Fruit fly (Drosophila melanogaster) whole organism, embryonic: ENCODE data around the gene Bhmt.

Source experiments
- Atf3 ChIP-seq: fragments of 200-800 bp; sonication (Bioruptor generic); optimal IDR thresholded peaks from 3 replicates; lab custom pipeline; 2016; ENCODE audit warnings: missing biosample characterization, missing genetic modification characterization
- CG10147 ChIP-seq: fragments of 200-800 bp; sonication (Bioruptor generic); optimal IDR thresholded peaks from 2 replicates; lab custom pipeline; 2019; ENCODE audit warnings: missing biosample characterization, mild to moderate bottlenecking, missing genetic modification characterization, moderate library complexity
- CG10366 ChIP-seq: fragments of 200-800 bp; sonication (Bioruptor generic); IDR thresholded peaks from 2 replicates; pipeline ENCODE4 v1.3.6; 2022; ENCODE audit warnings: missing biosample characterization, missing genetic modification characterization
- CG11504 ChIP-seq: fragments of 200-800 bp; sonication (Bioruptor generic); optimal IDR thresholded peaks from 3 replicates; lab custom pipeline; 2019; ENCODE audit warnings: missing biosample characterization, mild to moderate bottlenecking, missing genetic modification characterization, moderate library complexity
- CG12071 ChIP-seq: fragments of 200-800 bp; sonication (Bioruptor generic); optimal IDR thresholded peaks from 3 replicates; lab custom pipeline; 2018; ENCODE audit warnings: missing biosample characterization, mild to moderate bottlenecking, missing genetic modification characterization
- CG12299 ChIP-seq: fragments of 200-800 bp; sonication (Bioruptor generic); optimal IDR thresholded peaks from 2 replicates; lab custom pipeline; 2018; ENCODE audit warnings: missing biosample characterization, mild to moderate bottlenecking, missing genetic modification characterization
- CG1233 ChIP-seq: fragments of 200-800 bp; sonication (Bioruptor generic); optimal IDR thresholded peaks from 4 replicates; lab custom pipeline; 2018; ENCODE audit warnings: missing biosample characterization, mild to moderate bottlenecking, missing genetic modification characterization
- CG15696 ChIP-seq: fragments of 200-800 bp; sonication (Bioruptor generic); optimal IDR thresholded peaks from 2 replicates; lab custom pipeline; 2019; ENCODE audit warnings: missing biosample characterization, mild to moderate bottlenecking, missing genetic modification characterization, moderate library complexity
- CG1602 ChIP-seq: fragments of 200-800 bp; sonication (Bioruptor generic); optimal IDR thresholded peaks from 3 replicates; lab custom pipeline; 2016; ENCODE audit warnings: missing biosample characterization, missing genetic modification characterization
- CG17361 ChIP-seq: fragments of 200-800 bp; sonication (Bioruptor generic); IDR thresholded peaks from 3 replicates; pipeline ENCODE4 v1.3.6; 2022; ENCODE audit warnings: missing biosample characterization, missing genetic modification characterization
- CG18011 ChIP-seq: fragments of 200-800 bp; sonication (Bioruptor generic); optimal IDR thresholded peaks from 2 replicates; lab custom pipeline; 2017; ENCODE audit warnings: missing biosample characterization, missing genetic modification characterization, mild to moderate bottlenecking, moderate library complexity, missing genotype
- CG2678 ChIP-seq: fragments of 200-800 bp; sonication (Bioruptor generic); optimal IDR thresholded peaks from 3 replicates; lab custom pipeline; 2019; ENCODE audit warnings: missing biosample characterization, mild to moderate bottlenecking, missing genetic modification characterization, moderate library complexity
- CG31365 ChIP-seq: fragments of 200-800 bp; sonication (Bioruptor generic); optimal IDR thresholded peaks from 2 replicates; lab custom pipeline; 2018; ENCODE audit warnings: missing biosample characterization, mild to moderate bottlenecking, missing genetic modification characterization
- CG34376 ChIP-seq: fragments of 200-800 bp; sonication (Bioruptor generic); optimal IDR thresholded peaks from 2 replicates; lab custom pipeline; 2018; ENCODE audit warnings: missing biosample characterization, mild to moderate bottlenecking, missing genetic modification characterization
- CG3838 ChIP-seq: fragments of 200-800 bp; sonication (Bioruptor generic); optimal IDR thresholded peaks from 3 replicates; lab custom pipeline; 2016; ENCODE audit warnings: missing biosample characterization, missing genetic modification characterization
- CG43689 ChIP-seq: fragments of 200-800 bp; sonication (Bioruptor generic); IDR thresholded peaks from 2 replicates; pipeline ENCODE4 v1.3.6; 2022; ENCODE audit warnings: missing biosample characterization, missing genetic modification characterization
- CG4424 ChIP-seq: fragments of 200-800 bp; sonication (Bioruptor generic); optimal IDR thresholded peaks from 3 replicates; lab custom pipeline; 2016; ENCODE audit warnings: missing biosample characterization, missing genetic modification characterization
- CG7556 ChIP-seq: fragments of 200-800 bp; sonication (Bioruptor generic); optimal IDR thresholded peaks from 2 replicates; lab custom pipeline; 2017; ENCODE audit warnings: missing biosample characterization, mild to moderate bottlenecking, missing genetic modification characterization
- CG7839 ChIP-seq: fragments of 200-800 bp; sonication (Bioruptor generic); optimal IDR thresholded peaks from 3 replicates; lab custom pipeline; 2018; ENCODE audit warnings: missing biosample characterization, mild to moderate bottlenecking, missing genetic modification characterization, moderate library complexity
- CG9215 ChIP-seq: fragments of 200-800 bp; sonication (Bioruptor generic); IDR thresholded peaks from 2 replicates; pipeline ENCODE4 v1.3.6; 2022; ENCODE audit warnings: missing biosample characterization, missing genetic modification characterization
- CoRest ChIP-seq: fragments of 200-800 bp; sonication (Bioruptor generic); optimal IDR thresholded peaks from 3 replicates; lab custom pipeline; 2018; ENCODE audit warnings: missing biosample characterization, mild to moderate bottlenecking, missing genetic modification characterization, moderate library complexity
- GATAe ChIP-seq: fragments of 200-800 bp; sonication (Bioruptor generic); conservative IDR thresholded peaks from 2 replicates; pipeline ENCODE4 v1.3.6; 2022; ENCODE audit warnings: missing biosample characterization, missing genetic modification characterization
- HLH3B ChIP-seq: fragments of 200-800 bp; sonication (Bioruptor generic); IDR thresholded peaks from 2 replicates; pipeline ENCODE4 v1.3.6; 2022; ENCODE audit warnings: missing biosample characterization, missing genetic modification characterization
- HLH4C ChIP-seq: fragments of 200-800 bp; sonication (Bioruptor generic); IDR thresholded peaks from 3 replicates; pipeline ENCODE4 v1.3.6; 2022; ENCODE audit warnings: missing biosample characterization, missing genetic modification characterization; ENCODE audit not compliant: partially characterized antibody
- Lhr ChIP-seq: fragments of 200-800 bp; sonication (Bioruptor generic); optimal IDR thresholded peaks from 3 replicates; lab custom pipeline; 2017; ENCODE audit warnings: mild to moderate bottlenecking, missing biosample characterization, missing genetic modification reagents, missing genetic modification characterization
- NC2α ChIP-seq: fragments of 200-800 bp; sonication (Bioruptor generic); optimal IDR thresholded peaks from 2 replicates; lab custom pipeline; 2016; ENCODE audit warnings: missing biosample characterization, missing genetic modification characterization
- Side ChIP-seq: fragments of 200-800 bp; sonication (Bioruptor generic); optimal IDR thresholded peaks from 2 replicates; lab custom pipeline; 2016; ENCODE audit warnings: missing biosample characterization, missing genetic modification characterization
- Sox102F ChIP-seq: fragments of 200-800 bp; sonication (Bioruptor generic); optimal IDR thresholded peaks from 2 replicates; lab custom pipeline; 2018; ENCODE audit warnings: missing biosample characterization, mild to moderate bottlenecking, missing genetic modification characterization, moderate library complexity
- bigmax ChIP-seq: fragments of 200-800 bp; sonication (Bioruptor generic); optimal IDR thresholded peaks from 2 replicates; lab custom pipeline; 2018; ENCODE audit warnings: missing biosample characterization, mild to moderate bottlenecking, missing genetic modification characterization
- cas ChIP-seq: fragments of 200-800 bp; sonication (Bioruptor generic); IDR thresholded peaks from 2 replicates; pipeline ENCODE4 v1.3.6; 2022; ENCODE audit warnings: missing biosample characterization, missing genetic modification characterization
- chinmo ChIP-seq: fragments of 200-800 bp; sonication (Bioruptor generic); IDR thresholded peaks from 4 replicates; pipeline ENCODE4 v1.3.6; 2022; ENCODE audit warnings: missing biosample characterization, missing genetic modification characterization; ENCODE audit not compliant: partially characterized antibody
- chm ChIP-seq: fragments of 200-800 bp; sonication (Bioruptor generic); IDR thresholded peaks from 2 replicates; pipeline ENCODE4 v1.3.6; 2022; ENCODE audit warnings: missing biosample characterization, missing genetic modification characterization
- ci ChIP-seq: fragments of 200-800 bp; sonication (Bioruptor generic); IDR thresholded peaks from 3 replicates; pipeline ENCODE4 v1.3.6; 2022; ENCODE audit warnings: missing biosample characterization, missing genetic modification characterization
- dmrt99B ChIP-seq: fragments of 200-800 bp; sonication (Bioruptor generic); optimal IDR thresholded peaks from 2 replicates; lab custom pipeline; 2018; ENCODE audit warnings: missing biosample characterization, mild to moderate bottlenecking, missing genetic modification characterization, moderate library complexity
- fru ChIP-seq: fragments of >200 bp; optimal IDR thresholded peaks from 2 replicates; lab custom pipeline; 2017
- hbn ChIP-seq: fragments of 200-800 bp; sonication (Bioruptor generic); IDR thresholded peaks from 2 replicates; pipeline ENCODE4 v1.3.6; 2022; ENCODE audit warnings: missing biosample characterization, missing genetic modification characterization; ENCODE audit not compliant: partially characterized antibody
- hth ChIP-seq: fragments of >200 bp; optimal IDR thresholded peaks from 2 replicates; lab custom pipeline; 2017; ENCODE audit warnings: inconsistent platforms
- nau ChIP-seq: fragments of 200-800 bp; sonication (Bioruptor generic); optimal IDR thresholded peaks from 3 replicates; lab custom pipeline; 2017; ENCODE audit warnings: missing biosample characterization, mild to moderate bottlenecking, missing genetic modification characterization, missing genetic modification reagents
- org-1 ChIP-seq: fragments of 200-800 bp; sonication (Bioruptor generic); optimal IDR thresholded peaks from 2 replicates; lab custom pipeline; 2017; ENCODE audit warnings: missing biosample characterization, missing genetic modification characterization
- pfk ChIP-seq: fragments of 200-800 bp; sonication (Bioruptor generic); optimal IDR thresholded peaks from 2 replicates; lab custom pipeline; 2018; ENCODE audit warnings: missing biosample characterization, mild to moderate bottlenecking, missing genetic modification characterization, moderate library complexity
- prd ChIP-seq, 3 experiments: fragments of >200 bp in 2 of 3; fragments of 200-800 bp in 1 of 3; sonication (Bioruptor generic) in 1 of 3; optimal IDR thresholded peaks in 2 of 3; IDR thresholded peaks in 1 of 3; 2 replicates in 2 of 3; 3 replicates in 1 of 3; pipeline versions ENCODE4 v1.3.6 to Lab custom; 2017 to 2022; ENCODE audit warnings: missing biosample characterization in 1 of 3, missing genetic modification characterization in 1 of 3
- pros ChIP-seq: fragments of 200-800 bp; sonication (Bioruptor generic); optimal IDR thresholded peaks from 3 replicates; lab custom pipeline; 2019; ENCODE audit warnings: missing biosample characterization, mild to moderate bottlenecking, missing genetic modification characterization, moderate library complexity
- salm ChIP-seq: fragments of 200-800 bp; sonication (Bioruptor generic); optimal IDR thresholded peaks from 2 replicates; lab custom pipeline; 2018; ENCODE audit warnings: missing biosample characterization, mild to moderate bottlenecking, missing genetic modification characterization
- scrt ChIP-seq: fragments of 200-800 bp; sonication (Bioruptor generic); optimal IDR thresholded peaks from 2 replicates; lab custom pipeline; 2018; ENCODE audit warnings: missing biosample characterization, mild to moderate bottlenecking, missing genetic modification characterization, moderate library complexity
- sim ChIP-seq: fragments of 200-800 bp; sonication (Bioruptor generic); IDR thresholded peaks from 2 replicates; pipeline ENCODE4 v1.3.6; 2022; ENCODE audit warnings: missing biosample characterization, missing genetic modification characterization
- slou ChIP-seq: fragments of 200-800 bp; sonication (Bioruptor generic); optimal IDR thresholded peaks from 3 replicates; lab custom pipeline; 2016; ENCODE audit warnings: missing biosample characterization, missing genetic modification characterization
- tll ChIP-seq, 2 experiments: fragments of 200-800 bp in 1 of 2; fragments of >200 bp in 1 of 2; sonication (Bioruptor generic) in 1 of 2; optimal IDR thresholded peaks; 2 replicates each; lab custom pipeline; 2017 to 2019; ENCODE audit warnings: missing biosample characterization in 2 of 2, missing genetic modification characterization in 2 of 2, mild to moderate bottlenecking in 1 of 2, moderate library complexity in 1 of 2
- tup ChIP-seq: fragments of 200-800 bp; sonication (Bioruptor generic); optimal IDR thresholded peaks from 2 replicates; lab custom pipeline; 2016; ENCODE audit warnings: missing biosample characterization, mild to moderate bottlenecking, missing genetic modification characterization, moderate library complexity
- vvl ChIP-seq: fragments of 200-800 bp; sonication (Bioruptor generic); IDR thresholded peaks from 2 replicates; pipeline ENCODE4 v1.3.6; 2022; ENCODE audit warnings: missing biosample characterization, missing genetic modification characterization
- zfh1 ChIP-seq: fragments of 200-800 bp; sonication (Bioruptor generic); IDR thresholded peaks from 3 replicates; pipeline ENCODE4 v1.3.6; 2022; ENCODE audit warnings: missing biosample characterization, missing genetic modification characterization

Bhmt gene

DNA sequence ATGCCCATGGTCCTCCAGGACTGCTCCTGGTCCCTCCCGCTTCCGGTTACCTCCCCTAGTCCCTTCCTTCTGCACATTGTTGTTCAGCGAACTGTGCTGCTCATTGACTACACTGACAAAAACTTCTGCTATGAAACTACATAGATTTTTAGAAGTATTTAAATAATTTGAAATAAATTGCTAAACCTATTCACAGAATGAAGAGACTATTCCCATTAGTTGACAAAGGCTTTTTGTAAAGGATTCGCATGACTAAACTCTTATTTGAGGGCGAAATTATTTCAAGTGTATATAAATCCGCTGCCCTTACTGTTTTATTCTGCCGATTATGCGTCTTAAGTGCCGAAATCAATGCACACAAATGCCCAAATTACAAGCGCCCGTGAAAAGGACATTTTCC is 35.9 kb downstream of the Bhmt start (continued):
- peak; percentile 63 for TF ChIP-seq CG7839 (tag; lab: Kevin White, UChicago)
- TF ChIP-seq scrt: no peak
- no peak for TF ChIP-seq Atf3 (GFP tag; lab: Kevin White, UChicago)
- TF ChIP-seq sim (GFP tag; lab: Robert Waterston, UW): no peak
- TF ChIP-seq CG7556 (GFP tag; lab: Kevin White, UChicago): peak; percentile 45
- TF ChIP-seq CG3838: no peak
- no peak for TF ChIP-seq chinmo (GFP tag; lab: Robert Waterston, UW)
- TF ChIP-seq CG43689 (GFP tag; lab: Robert Waterston, UW): no peak
- TF ChIP-seq CG34376 (GFP tag; lab: Kevin White, UChicago): no peak
- no peak for TF ChIP-seq bigmax
- TF ChIP-seq zfh1 (GFP tag; lab: Robert Waterston, UW): peak; percentile 67
- no peak for TF ChIP-seq CG31365 (tag; lab: Kevin White, UChicago)
- 0 out of 2 replicates have a peak, but pooled peaks have one; percentile 22 for TF ChIP-seq HLH3B
- TF ChIP-seq hbn (GFP tag; lab: Robert Waterston, UW): no peak
- TF ChIP-seq Sox102F: peak; percentile 47
- TF ChIP-seq ci (GFP tag; lab: Robert Waterston, UW): 0 out of 3 replicates have a peak, but pooled peaks have one; percentile 31
- no peak for TF ChIP-seq HLH4C
- no peak for TF ChIP-seq pfk (GFP tag; lab: Kevin White, UChicago)
- TF ChIP-seq Lhr: peak; percentile 9
- TF ChIP-seq pros: peak; percentile 44
- TF ChIP-seq dmrt99B (tag; lab: Kevin White, UChicago): peak; percentile 52
- TF ChIP-seq fru (lab: Kevin White, UChicago): no peak
- no peak for TF ChIP-seq prd (optimal IDR thresholded peaks at IDR 0.05; lab: Kevin White, UChicago)
- peak; percentile 82 for TF ChIP-seq prd (GFP tag; IDR thresholded peaks at IDR 0.05; lab: Robert Waterston, UW)
- no peak for TF ChIP-seq CG12299 (tag; lab: Kevin White, UChicago)
- peak; percentile 54 for TF ChIP-seq CG1233 (GFP tag; lab: Kevin White, UChicago)
- peak; percentile 11 for TF ChIP-seq NC2α
- no peak for TF ChIP-seq GATAe (GFP tag; lab: Robert Waterston, UW)
- TF ChIP-seq CoRest (tag; lab: Kevin White, UChicago): peak; percentile 40
- no peak for TF ChIP-seq slou (GFP tag; lab: Kevin White, UChicago)
- TF ChIP-seq Side: no peak
- TF ChIP-seq CG18011 (GFP tag; lab: Kevin White, UChicago): no peak
- peak; percentile 86 for TF ChIP-seq CG15696 (tag; lab: Kevin White, UChicago)
- TF ChIP-seq nau (GFP tag; lab: Kevin White, UChicago): no peak
- TF ChIP-seq org-1 (GFP tag; lab: Kevin White, UChicago): peak; percentile 17
- TF ChIP-seq cas (GFP tag; lab: Robert Waterston, UW): no peak
- peak; percentile 57; the same call in 1 of the 2 replicates for TF ChIP-seq vvl (GFP tag; lab: Robert Waterston, UW)
- no peak for TF ChIP-seq CG9215
- TF ChIP-seq tup: no peak
- TF ChIP-seq CG10366 (GFP tag; lab: Robert Waterston, UW): no peak
- peak; percentile 57 for TF ChIP-seq CG2678
- peak; percentile 15 for TF ChIP-seq salm (tag; lab: Kevin White, UChicago)
- no peak for TF ChIP-seq hth (lab: Kevin White, UChicago)
- TF ChIP-seq CG11504 (tag; lab: Kevin White, UChicago): peak; percentile 67
- peak in 1 of 2 experiments; percentile 66 for TF ChIP-seq tll (GFP tag; optimal IDR thresholded peaks at IDR 0.05; lab: Kevin White, UChicago)
- TF ChIP-seq CG17361 (GFP tag; lab: Robert Waterston, UW): peak; percentile 64; the same call in 2 of the 3 replicates
- no peak for TF ChIP-seq CG12071 (GFP tag; lab: Kevin White, UChicago)
- TF ChIP-seq CG10147: no peak
- peak; percentile 39; the same call in 1 of the 2 replicates for TF ChIP-seq chm (GFP tag; lab: Robert Waterston, UW)
- peak; percentile 49 for TF ChIP-seq CG4424 (GFP tag; lab: Kevin White, UChicago)
- TF ChIP-seq CG1602: peak; percentile 32
